Fruit fly (Drosophila melanogaster) whole organism, pupa: ENCODE data around the gene CG13737.
A peak's percentile ranks its signal among the peaks of the same experiment; 100 is the strongest.

Experiments used
- CG10348 ChIP-seq: fragments of 200-800 bp; sonication (Bioruptor generic); IDR thresholded peaks from 2 replicates; pipeline ENCODE4 v1.3.6; 2022; ENCODE audit warnings: missing biosample characterization, missing genetic modification characterization
- CG12605 ChIP-seq: fragments of 200-800 bp; sonication (Bioruptor generic); IDR thresholded peaks from 2 replicates; pipeline ENCODE4 v1.3.6; 2022; ENCODE audit warnings: missing biosample characterization, missing genetic modification characterization
- CG13204 ChIP-seq: fragments of 200-800 bp; sonication (Bioruptor generic); optimal IDR thresholded peaks from 2 replicates; lab custom pipeline; 2018; ENCODE audit warnings: missing biosample characterization, mild to moderate bottlenecking, missing genetic modification characterization, moderate library complexity
- CG14655 ChIP-seq: fragments of 200-800 bp; sonication (Bioruptor generic); optimal IDR thresholded peaks from 3 replicates; lab custom pipeline; 2017; ENCODE audit warnings: mild to moderate bottlenecking, missing biosample characterization, missing genetic modification reagents, missing genetic modification characterization
- CG15710 ChIP-seq: fragments of 200-800 bp; sonication (Bioruptor generic); optimal IDR thresholded peaks from 2 replicates; lab custom pipeline; 2018; ENCODE audit warnings: missing biosample characterization, mild to moderate bottlenecking, missing genetic modification characterization, moderate library complexity
- CG17806 ChIP-seq: fragments of 200-800 bp; sonication (Bioruptor generic); optimal IDR thresholded peaks from 2 replicates; lab custom pipeline; 2018; ENCODE audit warnings: missing biosample characterization, mild to moderate bottlenecking, missing genetic modification characterization, moderate library complexity
- CG32121 ChIP-seq: fragments of 200-800 bp; sonication (Bioruptor generic); IDR thresholded peaks from 2 replicates; pipeline ENCODE4 v1.3.6; 2022; ENCODE audit warnings: missing biosample characterization, missing genetic modification characterization
- CG34367 ChIP-seq: fragments of 200-800 bp; sonication (Bioruptor generic); optimal IDR thresholded peaks from 2 replicates; lab custom pipeline; 2018; ENCODE audit warnings: missing biosample characterization, mild to moderate bottlenecking, missing genetic modification characterization
- CG4496 ChIP-seq: fragments of 200-800 bp; sonication (Bioruptor generic); IDR thresholded peaks from 3 replicates; pipeline ENCODE4 v1.3.6; 2022; ENCODE audit warnings: missing biosample characterization, missing genetic modification characterization
- CG8159 ChIP-seq: fragments of 200-800 bp; sonication (Bioruptor generic); optimal IDR thresholded peaks from 3 replicates; lab custom pipeline; 2018; ENCODE audit warnings: missing biosample characterization, mild to moderate bottlenecking, missing genetic modification characterization, moderate library complexity
- CG8301 ChIP-seq: fragments of 200-800 bp; sonication (Bioruptor generic); optimal IDR thresholded peaks from 2 replicates; lab custom pipeline; 2018; ENCODE audit warnings: missing biosample characterization, mild to moderate bottlenecking, missing genetic modification characterization
- CG9948 ChIP-seq: fragments of 200-800 bp; sonication (Bioruptor generic); optimal IDR thresholded peaks from 2 replicates; lab custom pipeline; 2018; ENCODE audit warnings: missing biosample characterization, mild to moderate bottlenecking, missing genetic modification characterization, moderate library complexity
- D1 ChIP-seq: fragments of 200-800 bp; sonication (Bioruptor generic); optimal IDR thresholded peaks from 2 replicates; lab custom pipeline; 2018; ENCODE audit warnings: missing biosample characterization, mild to moderate bottlenecking, missing genetic modification characterization, moderate library complexity
- EcR ChIP-seq: fragments of 200-800 bp; sonication (Bioruptor generic); optimal IDR thresholded peaks from 3 replicates; lab custom pipeline; 2019; ENCODE audit warnings: missing biosample characterization, missing genetic modification characterization, mild to moderate bottlenecking, moderate library complexity, missing genetic modification reagents
- Ets98B ChIP-seq: fragments of 200-800 bp; sonication (Bioruptor generic); IDR thresholded peaks from 2 replicates; pipeline ENCODE4 v1.3.6; 2022; ENCODE audit warnings: missing biosample characterization, missing genetic modification characterization
- Pif1A ChIP-seq: fragments of 200-800 bp; sonication (Bioruptor generic); optimal IDR thresholded peaks from 3 replicates; lab custom pipeline; 2016; ENCODE audit warnings: missing biosample characterization, missing genetic modification characterization
- Pif1B ChIP-seq: fragments of 200-800 bp; sonication (Bioruptor generic); optimal IDR thresholded peaks from 3 replicates; lab custom pipeline; 2016; ENCODE audit warnings: missing biosample characterization, missing genetic modification characterization
- Snoo ChIP-seq: fragments of 200-800 bp; sonication (Bioruptor generic); optimal IDR thresholded peaks from 3 replicates; lab custom pipeline; 2017; ENCODE audit warnings: missing biosample characterization, mild to moderate bottlenecking, missing genetic modification characterization, inconsistent platforms
- fd96Ca ChIP-seq: fragments of 200-800 bp; sonication (Bioruptor generic); IDR thresholded peaks from 3 replicates; pipeline ENCODE4 v1.3.6; 2022; ENCODE audit warnings: missing biosample characterization, missing genetic modification characterization
- gl ChIP-seq: fragments of 200-800 bp; sonication (Bioruptor generic); optimal IDR thresholded peaks from 2 replicates; lab custom pipeline; 2018; ENCODE audit warnings: missing biosample characterization, mild to moderate bottlenecking, missing genetic modification characterization
- rn ChIP-seq: fragments of 200-800 bp; sonication (Bioruptor generic); IDR thresholded peaks from 2 replicates; pipeline ENCODE4 v1.3.6; 2022; ENCODE audit warnings: missing biosample characterization, missing genetic modification characterization

Gene CG13737

dm6 chr3L:13918774-13919173 is 40.0 kb downstream of the CG13737 start:
- peak; percentile 43 for TF ChIP-seq CG8159 (tag; lab: Kevin White, UChicago)
- no peak for TF ChIP-seq CG13204
- no peak for TF ChIP-seq gl (tag; lab: Kevin White, UChicago)
- TF ChIP-seq CG34367: peak; percentile 28
- no peak for TF ChIP-seq fd96Ca (GFP tag; lab: Robert Waterston, UW)
- TF ChIP-seq CG14655 (GFP tag; lab: Kevin White, UChicago): peak; percentile 42
- peak; percentile 40 for TF ChIP-seq Pif1A (GFP tag; lab: Kevin White, UChicago)
- TF ChIP-seq D1: peak; percentile 29
- TF ChIP-seq CG9948 (tag; lab: Kevin White, UChicago): peak; percentile 25
- no peak for TF ChIP-seq Snoo
- no peak for TF ChIP-seq Pif1B (GFP tag; lab: Kevin White, UChicago)
- TF ChIP-seq CG10348: no peak
- no peak for TF ChIP-seq Ets98B
- TF ChIP-seq CG8301: peak; percentile 16
- peak; percentile 25 for TF ChIP-seq CG17806 (tag; lab: Kevin White, UChicago)
- TF ChIP-seq CG15710 (tag; lab: Kevin White, UChicago): peak; percentile 46
- no peak for TF ChIP-seq CG32121 (GFP tag; lab: Robert Waterston, UW)
- TF ChIP-seq rn (GFP tag; lab: Robert Waterston, UW): no peak
- no peak for TF ChIP-seq CG12605 (GFP tag; lab: Robert Waterston, UW)
- no peak for TF ChIP-seq CG4496 (GFP tag; lab: Robert Waterston, UW)
- no peak for TF ChIP-seq EcR (GFP tag; lab: Kevin White, UChicago)
- TF ChIP-seq, all 21 proteins: peak for 9

DNA sequence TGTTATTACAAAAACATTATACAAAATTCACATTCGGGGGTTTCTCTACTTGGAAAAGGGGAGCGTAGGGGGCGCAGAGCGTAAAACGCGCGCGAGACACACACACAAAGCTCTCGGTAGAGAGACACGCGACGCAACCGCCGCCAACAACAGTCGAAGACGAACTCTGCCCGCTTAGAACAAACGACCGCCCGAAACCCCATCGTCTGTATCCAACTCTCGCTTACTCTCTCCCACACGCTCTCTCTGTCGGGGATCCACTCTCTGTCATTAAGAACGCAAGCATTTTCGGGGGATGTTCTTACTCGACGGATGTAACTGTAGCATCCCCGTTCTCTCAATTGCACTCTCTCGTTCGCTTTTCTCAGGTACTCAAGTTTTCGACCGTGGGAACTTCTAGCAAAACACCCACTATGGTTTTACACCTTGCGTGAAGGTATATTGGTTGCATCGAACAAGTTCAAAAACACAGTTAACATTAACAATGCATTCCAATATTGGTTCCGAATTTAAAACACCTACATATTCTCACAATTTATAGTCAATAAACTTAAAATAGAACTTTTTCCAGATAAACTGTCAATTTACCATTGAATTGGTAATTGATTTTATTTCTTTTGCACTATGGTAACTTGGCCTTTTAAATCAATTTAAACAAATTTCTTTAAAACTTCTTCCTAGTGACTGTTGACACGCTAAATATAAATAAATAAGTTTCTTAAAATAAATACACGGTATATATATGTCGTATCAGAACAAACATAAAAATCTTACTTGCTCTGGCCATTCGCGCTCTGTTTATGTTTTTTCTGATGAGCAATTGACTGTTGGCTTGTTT is 41.2 kb downstream of the CG13737 start:
- peak; percentile 76 for TF ChIP-seq CG8159 (tag; lab: Kevin White, UChicago)
- no peak for TF ChIP-seq CG10348
- peak; percentile 62; the same call in 1 of the 3 replicates for TF ChIP-seq fd96Ca (GFP tag; lab: Robert Waterston, UW)
- TF ChIP-seq CG32121 (GFP tag; lab: Robert Waterston, UW): peak; percentile 32; the same call in 1 of the 2 replicates
- TF ChIP-seq CG8301: peak; percentile 78
- peak; percentile 87 for TF ChIP-seq CG14655 (GFP tag; lab: Kevin White, UChicago)
- no peak for TF ChIP-seq CG13204
- no peak for TF ChIP-seq EcR (GFP tag; lab: Kevin White, UChicago)
- TF ChIP-seq Snoo: peak; percentile 39
- TF ChIP-seq Pif1A (GFP tag; lab: Kevin White, UChicago): peak; percentile 68
- TF ChIP-seq gl (tag; lab: Kevin White, UChicago): no peak
- TF ChIP-seq CG34367: peak; percentile 46
- TF ChIP-seq CG9948 (tag; lab: Kevin White, UChicago): peak; percentile 70
- peak; percentile 53; the same call in 1 of the 3 replicates for TF ChIP-seq CG4496 (GFP tag; lab: Robert Waterston, UW)
- TF ChIP-seq Pif1B (GFP tag; lab: Kevin White, UChicago): peak; percentile 65
- peak; percentile 34; the same call in 1 of the 2 replicates for TF ChIP-seq CG12605 (GFP tag; lab: Robert Waterston, UW)
- no peak for TF ChIP-seq rn (GFP tag; lab: Robert Waterston, UW)
- TF ChIP-seq D1: peak; percentile 18
- peak; percentile 58 for TF ChIP-seq CG15710 (tag; lab: Kevin White, UChicago)
- TF ChIP-seq CG17806 (tag; lab: Kevin White, UChicago): peak; percentile 58
- peak; percentile 40; the same call in 1 of the 2 replicates for TF ChIP-seq Ets98B

dm6 chr3L:13920632-13920981 is 41.8 kb downstream of the CG13737 start:
- no peak for TF ChIP-seq Ets98B
- no peak for TF ChIP-seq Snoo
- TF ChIP-seq CG10348: no peak
- TF ChIP-seq fd96Ca (GFP tag; lab: Robert Waterston, UW): no peak
- TF ChIP-seq CG17806 (tag; lab: Kevin White, UChicago): no peak
- TF ChIP-seq Pif1B (GFP tag; lab: Kevin White, UChicago): no peak
- no peak for TF ChIP-seq CG9948 (tag; lab: Kevin White, UChicago)
- TF ChIP-seq Pif1A (GFP tag; lab: Kevin White, UChicago): no peak
- no peak for TF ChIP-seq CG14655 (GFP tag; lab: Kevin White, UChicago)
- no peak for TF ChIP-seq CG8159 (tag; lab: Kevin White, UChicago)
- TF ChIP-seq rn (GFP tag; lab: Robert Waterston, UW): no peak
- no peak for TF ChIP-seq CG34367
- TF ChIP-seq gl (tag; lab: Kevin White, UChicago): no peak
- no peak for TF ChIP-seq CG4496 (GFP tag; lab: Robert Waterston, UW)
- no peak for TF ChIP-seq CG32121 (GFP tag; lab: Robert Waterston, UW)
- TF ChIP-seq CG12605 (GFP tag; lab: Robert Waterston, UW): no peak
- no peak for TF ChIP-seq CG8301
- TF ChIP-seq CG15710 (tag; lab: Kevin White, UChicago): no peak
- TF ChIP-seq CG13204: no peak

- TF ChIP-seq CG12605 (GFP tag; lab: Robert Waterston, UW) (no peak), CG13204 (no peak), CG8301 (peak; percentile 59), rn (GFP tag; lab: Robert Waterston, UW) (no peak), CG15710 (tag; lab: Kevin White, UChicago) (no peak), Ets98B (0 out of 2 replicates have a peak, but pooled peaks have one; percentile 20), gl (tag; lab: Kevin White, UChicago) (no peak), CG8159 (tag; lab: Kevin White, UChicago) (no peak), CG17806 (tag; lab: Kevin White, UChicago) (peak; percentile 12), CG32121 (GFP tag; lab: Robert Waterston, UW) (peak; percentile 39; the same call in 1 of the 2 replicates), Snoo (peak; percentile 21), CG34367 (no peak), CG4496 (GFP tag; lab: Robert Waterston, UW) (peak; percentile 75), CG14655 (GFP tag; lab: Kevin White, UChicago) (peak; percentile 69), EcR (GFP tag; lab: Kevin White, UChicago) (no peak), CG9948 (tag; lab: Kevin White, UChicago) (peak; percentile 28), Pif1A (GFP tag; lab: Kevin White, UChicago) (peak; percentile 43), Pif1B (GFP tag; lab: Kevin White, UChicago) (peak; percentile 36), CG10348 (no peak), fd96Ca (GFP tag; lab: Robert Waterston, UW) (peak; percentile 76), D1 (no peak)
- TF ChIP-seq, all 21 proteins: peak for 11
These were observed 43.3 kb downstream of the CG13737 start for dm6 chr3L:13922023-13922652.
